Worm (Caenorhabditis elegans) whole organism, young adult: ENCODE measurements around the gene F45E12.5.

Experiments used
- B0336.3 ChIP-seq: fragments of 200-800 bp; sonication (Bioruptor generic); IDR thresholded peaks from 2 replicates; pipeline ENCODE4 v1.3.6; 2022; ENCODE audit warnings: missing genetic modification characterization, missing compliant biosample characterization
- C06A6.2 ChIP-seq: fragments of 200-800 bp; sonication (Bioruptor generic); conservative IDR thresholded peaks from 2 replicates; pipeline ENCODE4 v1.3.6; 2022; ENCODE audit warnings: missing genetic modification characterization, missing compliant biosample characterization
- F23B12.7 ChIP-seq: sonication (generic microtip); optimal IDR thresholded peaks from 2 replicates; lab custom pipeline; 2017; ENCODE audit warnings: missing genetic modification characterization, mild to moderate bottlenecking, missing compliant biosample characterization, antibody characterized with exemption, moderate library complexity; ENCODE audit not compliant: insufficient read depth
- F52B5.7 ChIP-seq: sonication (generic microtip); optimal IDR thresholded peaks from 2 replicates; lab custom pipeline; 2016; ENCODE audit warnings: mild to moderate bottlenecking, missing genetic modification characterization, missing compliant biosample characterization
- Y95B8A.8 ChIP-seq: fragments of 200-800 bp; sonication (Bioruptor generic); IDR thresholded peaks from 2 replicates; pipeline ENCODE4 v1.3.6; 2022; ENCODE audit warnings: missing genetic modification reagents, missing genetic modification characterization, missing compliant biosample characterization
- ZK185.1 ChIP-seq: sonication (generic microtip); optimal IDR thresholded peaks from 2 replicates; lab custom pipeline; 2016; ENCODE audit warnings: mild to moderate bottlenecking, missing genetic modification characterization, missing compliant biosample characterization; ENCODE audit not compliant: poor library complexity, severe bottlenecking
- akir-1 ChIP-seq: fragments of 200-800 bp; sonication (Bioruptor generic); optimal IDR thresholded peaks from 2 replicates; lab custom pipeline; 2018; ENCODE audit warnings: mild to moderate bottlenecking, missing genetic modification characterization, moderate library complexity, missing compliant biosample characterization
- ama-1 ChIP-seq, 3 experiments: fragments of 150-350 bp in 1 of 3; sonication (generic microtip) in 2 of 3; optimal IDR thresholded peaks; 2 replicates each; lab custom pipeline; 2014 to 2018; ENCODE audit warnings: missing biosample characterization in 2 of 3, missing genetic modification characterization in 2 of 3, missing genetic modification reagents in 2 of 3
- aptf-2 ChIP-seq: fragments of 200-800 bp; sonication (Bioruptor generic); conservative IDR thresholded peaks from 2 replicates; pipeline ENCODE4 v1.3.6; 2022; ENCODE audit warnings: missing genetic modification reagents, missing genetic modification characterization, missing compliant biosample characterization
- atf-7 ChIP-seq: sonication (generic microtip); optimal IDR thresholded peaks from 2 replicates; lab custom pipeline; 2017; ENCODE audit warnings: mild to moderate bottlenecking, missing genetic modification characterization, missing compliant biosample characterization
- attf-3 ChIP-seq: fragments of 200-800 bp; sonication (Bioruptor generic); conservative IDR thresholded peaks from 2 replicates; pipeline ENCODE4 v1.3.6; 2022; ENCODE audit warnings: missing genetic modification reagents, missing genetic modification characterization, missing compliant biosample characterization
- attf-6 ChIP-seq: fragments of 200-800 bp; sonication (Bioruptor generic); IDR thresholded peaks from 2 replicates; pipeline ENCODE4 v1.3.6; 2022; ENCODE audit warnings: missing genetic modification reagents, missing genetic modification characterization, missing compliant biosample characterization
- cebp-2 ChIP-seq: fragments of 200-800 bp; sonication (Bioruptor generic); IDR thresholded peaks from 2 replicates; pipeline ENCODE4 v1.3.6; 2022; ENCODE audit warnings: missing genetic modification characterization, missing compliant biosample characterization
- ceh-40 ChIP-seq: fragments of 200-800 bp; sonication (Bioruptor generic); IDR thresholded peaks from 2 replicates; pipeline ENCODE4 v1.3.6; 2022; ENCODE audit warnings: missing genetic modification characterization, missing compliant biosample characterization
- ceh-58 ChIP-seq: fragments of 200-800 bp; sonication (Bioruptor generic); IDR thresholded peaks from 2 replicates; pipeline ENCODE4 v1.3.6; 2022; ENCODE audit warnings: missing genetic modification characterization, missing compliant biosample characterization
- ceh-79 ChIP-seq: sonication (generic microtip); optimal IDR thresholded peaks from 2 replicates; lab custom pipeline; 2017; ENCODE audit warnings: mild to moderate bottlenecking, missing genetic modification characterization, missing compliant biosample characterization
- chd-7 ChIP-seq: sonication (generic microtip); optimal IDR thresholded peaks from 2 replicates; lab custom pipeline; 2016; ENCODE audit warnings: mild to moderate bottlenecking, missing genetic modification characterization, moderate library complexity, missing compliant biosample characterization
- die-1 ChIP-seq: sonication (generic microtip); optimal IDR thresholded peaks from 2 replicates; lab custom pipeline; 2016; ENCODE audit warnings: missing genotype, mild to moderate bottlenecking, missing genetic modification characterization, missing compliant biosample characterization
- egrh-3 ChIP-seq: fragments of 200-800 bp; sonication (Bioruptor generic); IDR thresholded peaks from 2 replicates; pipeline ENCODE4 v1.3.6; 2022; ENCODE audit warnings: missing genetic modification reagents, missing genetic modification characterization, missing compliant biosample characterization
- fkh-3 ChIP-seq: sonication (generic microtip); optimal IDR thresholded peaks from 2 replicates; lab custom pipeline; 2016; ENCODE audit warnings: mild to moderate bottlenecking, missing genetic modification characterization, missing compliant biosample characterization
- hlh-12 ChIP-seq: sonication (generic microtip); optimal IDR thresholded peaks from 2 replicates; lab custom pipeline; 2016; ENCODE audit warnings: missing genetic modification characterization, missing compliant biosample characterization
- hmg-1.2 ChIP-seq: fragments of 200-800 bp; sonication (Bioruptor generic); IDR thresholded peaks from 2 replicates; pipeline ENCODE4 v1.3.6; 2022; ENCODE audit warnings: missing genetic modification reagents, missing genetic modification characterization, missing compliant biosample characterization
- hmg-20 ChIP-seq: fragments of 200-800 bp; sonication (Bioruptor generic); IDR thresholded peaks from 2 replicates; pipeline ENCODE4 v1.3.6; 2022; ENCODE audit warnings: missing genetic modification reagents, missing genetic modification characterization, missing compliant biosample characterization
- hrde-1 ChIP-seq: sonication (generic microtip); optimal IDR thresholded peaks from 2 replicates; lab custom pipeline; 2016; ENCODE audit warnings: missing genetic modification characterization, mild to moderate bottlenecking, missing compliant biosample characterization, moderate library complexity, missing genotype, missing genetic modification reagents, borderline replicate concordance
- let-526 ChIP-seq: fragments of 200-800 bp; sonication (Bioruptor generic); IDR thresholded peaks from 2 replicates; pipeline ENCODE4 v1.3.6; 2022; ENCODE audit warnings: missing genetic modification reagents, missing genetic modification characterization, missing compliant biosample characterization
- let-607 ChIP-seq, 2 experiments: fragments of 200-800 bp in 1 of 2; sonication (Bioruptor generic) in 1 of 2; sonication (generic microtip) in 1 of 2; optimal IDR thresholded peaks; 2 replicates each; lab custom pipeline; 2016 to 2018; ENCODE audit warnings: mild to moderate bottlenecking in 2 of 2, missing compliant biosample characterization in 2 of 2, missing genetic modification characterization in 2 of 2, moderate library complexity in 2 of 2, missing genotype in 1 of 2
- lin-35 ChIP-seq, 3 experiments: fragments of 150-350 bp in 2 of 3; sonication (generic microtip) in 1 of 3; optimal IDR thresholded peaks; 2 replicates each; lab custom pipeline; 2014 to 2018; ENCODE audit warnings: missing biosample characterization in 3 of 3, missing genetic modification characterization in 3 of 3, missing genetic modification reagents in 3 of 3
- lir-1 ChIP-seq: fragments of 200-800 bp; sonication (Bioruptor generic); conservative IDR thresholded peaks from 2 replicates; pipeline ENCODE4 v1.3.6; 2022; ENCODE audit warnings: missing genetic modification reagents, missing genetic modification characterization, missing compliant biosample characterization
- madf-10 ChIP-seq: sonication (generic microtip); optimal IDR thresholded peaks from 2 replicates; lab custom pipeline; 2016; ENCODE audit warnings: mild to moderate bottlenecking, missing genetic modification characterization, missing compliant biosample characterization
- madf-3 ChIP-seq: fragments of 200-800 bp; sonication (Bioruptor generic); IDR thresholded peaks from 2 replicates; pipeline ENCODE4 v1.3.6; 2022; ENCODE audit warnings: missing genetic modification reagents, missing genetic modification characterization, missing compliant biosample characterization
- mcd-1 ChIP-seq: fragments of 200-800 bp; sonication (Bioruptor generic); IDR thresholded peaks from 2 replicates; pipeline ENCODE4 v1.3.6; 2022; ENCODE audit warnings: missing genetic modification reagents, missing genetic modification characterization, missing compliant biosample characterization
- mes-4 ChIP-seq: sonication (generic microtip); optimal IDR thresholded peaks from 2 replicates; lab custom pipeline; 2016; ENCODE audit warnings: missing genotype, missing genetic modification characterization, missing compliant biosample characterization
- nhr-120 ChIP-seq: fragments of 200-800 bp; sonication (Bioruptor generic); IDR thresholded peaks from 2 replicates; pipeline ENCODE4 v1.3.6; 2022; ENCODE audit warnings: missing genetic modification characterization, missing compliant biosample characterization
- nhr-179 ChIP-seq: sonication (generic microtip); optimal IDR thresholded peaks from 2 replicates; lab custom pipeline; 2016; ENCODE audit warnings: mild to moderate bottlenecking, missing genetic modification characterization, missing compliant biosample characterization
- nhr-27 ChIP-seq: fragments of 200-800 bp; sonication (Bioruptor generic); optimal IDR thresholded peaks from 2 replicates; lab custom pipeline; 2018; ENCODE audit warnings: mild to moderate bottlenecking, missing genetic modification characterization, moderate library complexity, missing compliant biosample characterization
- nhr-90 ChIP-seq: sonication (generic microtip); optimal IDR thresholded peaks from 2 replicates; lab custom pipeline; 2016; ENCODE audit warnings: missing genotype, mild to moderate bottlenecking, missing genetic modification characterization, missing compliant biosample characterization
- pha-4 ChIP-seq: fragments of 150-350 bp; sonication (generic microtip); optimal IDR thresholded peaks from 2 replicates; lab custom pipeline; 2014; ENCODE audit warnings: missing biosample characterization, missing genetic modification reagents, missing genetic modification characterization
- rpc-1 ChIP-seq, 2 experiments: fragments of 150-350 bp in 1 of 2; sonication (generic microtip) in 1 of 2; optimal IDR thresholded peaks; 2 replicates each; lab custom pipeline; 2014 to 2018; ENCODE audit warnings: missing biosample characterization in 1 of 2, missing genetic modification characterization in 1 of 2, missing genetic modification reagents in 1 of 2, missing genotype in 1 of 2
- sdz-38 ChIP-seq: sonication (generic microtip); optimal IDR thresholded peaks from 2 replicates; lab custom pipeline; 2016; ENCODE audit warnings: missing genotype, missing genetic modification characterization, missing compliant biosample characterization
- snpc-1.3 ChIP-seq: sonication (generic microtip); optimal IDR thresholded peaks from 2 replicates; lab custom pipeline; 2017; ENCODE audit warnings: missing genetic modification characterization, mild to moderate bottlenecking, missing compliant biosample characterization, antibody characterized with exemption, moderate library complexity, missing genotype, missing genetic modification reagents; ENCODE audit not compliant: insufficient read depth
- snpc-3.4 ChIP-seq: sonication (generic microtip); optimal IDR thresholded peaks from 2 replicates; lab custom pipeline; 2017; ENCODE audit warnings: missing genetic modification characterization, mild to moderate bottlenecking, missing compliant biosample characterization, antibody characterized with exemption, moderate library complexity, missing genotype, missing genetic modification reagents
- somi-1 ChIP-seq: fragments of 200-800 bp; sonication (Bioruptor generic); optimal IDR thresholded peaks from 2 replicates; lab custom pipeline; 2018; ENCODE audit warnings: mild to moderate bottlenecking, missing genetic modification characterization, missing compliant biosample characterization
- sptf-2 ChIP-seq: fragments of 200-800 bp; sonication (Bioruptor generic); optimal IDR thresholded peaks from 2 replicates; lab custom pipeline; 2018; ENCODE audit warnings: mild to moderate bottlenecking, missing genetic modification characterization, missing compliant biosample characterization
- xnd-1 ChIP-seq: sonication (generic microtip); optimal IDR thresholded peaks from 2 replicates; lab custom pipeline; 2016; ENCODE audit warnings: missing genotype, missing genetic modification reagents, missing genetic modification characterization, missing compliant biosample characterization
- ztf-22 ChIP-seq: fragments of 200-800 bp; sonication (Bioruptor generic); optimal IDR thresholded peaks from 2 replicates; lab custom pipeline; 2018; ENCODE audit warnings: mild to moderate bottlenecking, missing genetic modification characterization, moderate library complexity, missing compliant biosample characterization
- ztf-25 ChIP-seq: fragments of 200-800 bp; sonication (Bioruptor generic); IDR thresholded peaks from 2 replicates; pipeline ENCODE4 v1.3.6; 2022; ENCODE audit warnings: missing genetic modification reagents, missing genetic modification characterization, missing compliant biosample characterization
- ztf-28 ChIP-seq: fragments of 200-800 bp; sonication (Bioruptor generic); IDR thresholded peaks from 2 replicates; pipeline ENCODE4 v1.3.6; 2022; ENCODE audit warnings: missing genetic modification reagents, missing genetic modification characterization, missing compliant biosample characterization
- ztf-3 ChIP-seq: fragments of 200-800 bp; sonication (Bioruptor generic); optimal IDR thresholded peaks from 2 replicates; lab custom pipeline; 2018; ENCODE audit warnings: mild to moderate bottlenecking, missing genetic modification characterization, missing compliant biosample characterization

F45E12.5 gene

DNA sequence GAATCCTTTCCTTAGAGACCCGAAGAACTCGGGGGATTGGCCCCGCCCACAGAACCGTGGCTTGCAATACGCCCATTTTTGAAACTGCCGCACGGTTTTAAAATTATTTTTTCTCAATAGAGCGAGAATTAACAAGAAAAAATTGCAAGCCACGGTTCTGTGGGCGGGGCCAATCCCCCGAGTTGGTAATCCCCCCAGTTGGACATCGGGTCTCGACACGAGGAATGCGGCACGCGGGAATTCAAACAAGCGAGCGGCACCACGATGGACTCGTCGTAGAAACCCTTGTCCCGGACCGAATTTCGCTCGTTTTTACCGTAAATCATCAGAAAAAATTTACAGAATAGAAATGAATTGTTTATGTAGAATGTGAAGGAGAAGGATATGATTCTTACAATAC, 43.1 kb upstream of the F45E12.5 start (continued):
- TF ChIP-seq cebp-2 (GFP tag; lab: Robert Waterston, UW) (no peak), snpc-1.3 (tag; lab: Kevin White, UChicago) (no peak), fkh-3 (no peak), atf-7 (tag; lab: Kevin White, UChicago) (no peak), chd-7 (no peak), nhr-120 (GFP tag; lab: Robert Waterston, UW) (no peak), nhr-27 (no peak), attf-3 (0 out of 2 replicates have a peak, but pooled peaks have one; percentile 8), ceh-58 (GFP tag; lab: Robert Waterston, UW) (no peak), ceh-40 (no peak), hrde-1 (tag; lab: Kevin White, UChicago) (no peak), ztf-28 (no peak), ZK185.1 (tag; lab: Kevin White, UChicago) (no peak), sptf-2 (GFP tag; lab: Kevin White, UChicago) (no peak), lin-35 (GFP tag; optimal IDR thresholded peaks at IDR 0.05; lab: Kevin White, UChicago) (no peak), attf-6 (0 out of 2 replicates have a peak, but pooled peaks have one; percentile 38), die-1 (no peak), madf-10 (tag; lab: Kevin White, UChicago) (no peak), nhr-90 (tag; lab: Kevin White, UChicago) (no peak), xnd-1 (tag; lab: Kevin White, UChicago) (peak; percentile 51), C06A6.2 (GFP tag; lab: Robert Waterston, UW) (no peak), egrh-3 (GFP tag; lab: Robert Waterston, UW) (peak; percentile 29; the same call in 1 of the 2 replicates), rpc-1 (optimal IDR thresholded peaks at IDR 0.05; lab: Kevin White, UChicago) (no peak), rpc-1 (tag; optimal IDR thresholded peaks at IDR 0.05; lab: Kevin White, UChicago) (no peak), Y95B8A.8 (GFP tag; lab: Robert Waterston, UW) (no peak), somi-1 (GFP tag; lab: Kevin White, UChicago) (no peak), let-526 (no peak), nhr-179 (no peak), ceh-79 (tag; lab: Kevin White, UChicago) (no peak), mes-4 (tag; lab: Kevin White, UChicago) (no peak), F23B12.7 (tag; lab: Kevin White, UChicago) (no peak), hlh-12 (no peak), snpc-3.4 (tag; lab: Kevin White, UChicago) (no peak), akir-1 (GFP tag; lab: Kevin White, UChicago) (no peak), madf-3 (GFP tag; lab: Robert Waterston, UW) (no peak), F52B5.7 (tag; lab: Kevin White, UChicago) (no peak), lir-1 (GFP tag; lab: Robert Waterston, UW) (no peak), hmg-1.2 (peak; percentile 30; the same call in 1 of the 2 replicates), mcd-1 (GFP tag; lab: Robert Waterston, UW) (peak; percentile 69), ztf-25 (GFP tag; lab: Robert Waterston, UW) (no peak), sdz-38 (tag; lab: Kevin White, UChicago) (no peak), ama-1 (optimal IDR thresholded peaks at IDR 0.05; lab: Kevin White, UChicago) (no peak), ama-1 (GFP tag; optimal IDR thresholded peaks at IDR 0.05; lab: Kevin White, UChicago) (no peak), aptf-2 (GFP tag; lab: Robert Waterston, UW) (0 out of 2 replicates have a peak, but pooled peaks have one; percentile 22), ztf-3 (GFP tag; lab: Kevin White, UChicago) (no peak), pha-4 (tag; lab: Kevin White, UChicago) (no peak), hmg-20 (GFP tag; lab: Robert Waterston, UW) (no peak), B0336.3 (GFP tag; lab: Robert Waterston, UW) (no peak), ztf-22 (GFP tag; lab: Kevin White, UChicago) (no peak), let-607 (tag; optimal IDR thresholded peaks at IDR 0.05; lab: Kevin White, UChicago) (no peak)
